Worm (Caenorhabditis elegans) whole organism, young adult: ENCODE results near the gene cah-1.
"Not testable (repeated sequence)": the region's sequence is repeated elsewhere in the genome, so short reads cannot be mapped to it uniquely, and the experiment has no call there.

ENCODE experiments used
- C06A6.2 ChIP-seq: fragments of 200-800 bp; sonication (Bioruptor generic); conservative IDR thresholded peaks from 2 replicates; pipeline ENCODE4 v1.3.6; 2022; ENCODE audit warnings: missing genetic modification characterization, missing compliant biosample characterization
- C17E4.6 ChIP-seq: fragments of 200-800 bp; sonication (Bioruptor generic); IDR thresholded peaks from 2 replicates; pipeline ENCODE4 v1.3.6; 2022; ENCODE audit warnings: missing genetic modification reagents, missing genetic modification characterization, missing compliant biosample characterization
- D2030.7 ChIP-seq: fragments of 200-800 bp; sonication (Bioruptor generic); IDR thresholded peaks from 2 replicates; pipeline ENCODE4 v1.3.6; 2022; ENCODE audit warnings: missing genetic modification reagents, missing genetic modification characterization, missing compliant biosample characterization
- F10E7.11 ChIP-seq: sonication (generic microtip); optimal IDR thresholded peaks from 2 replicates; lab custom pipeline; 2017; ENCODE audit warnings: mild to moderate bottlenecking, missing genetic modification characterization, moderate library complexity, missing compliant biosample characterization
- F33H1.4 ChIP-seq: fragments of 200-800 bp; sonication (Bioruptor generic); IDR thresholded peaks from 2 replicates; pipeline ENCODE4 v1.3.6; 2022; ENCODE audit warnings: missing genetic modification reagents, missing genetic modification characterization, missing compliant biosample characterization
- F57C9.4 ChIP-seq: sonication (generic microtip); optimal IDR thresholded peaks from 2 replicates; lab custom pipeline; 2017; ENCODE audit warnings: mild to moderate bottlenecking, missing genetic modification characterization, missing compliant biosample characterization
- T07F8.4 ChIP-seq: sonication (generic microtip); optimal IDR thresholded peaks from 2 replicates; lab custom pipeline; 2016; ENCODE audit warnings: mild to moderate bottlenecking, missing genetic modification characterization, moderate library complexity, missing compliant biosample characterization
- T26A5.8 ChIP-seq: sonication (generic microtip); optimal IDR thresholded peaks from 2 replicates; lab custom pipeline; 2016; ENCODE audit warnings: missing genetic modification characterization, missing compliant biosample characterization
- Y53F4B.3 ChIP-seq: fragments of 200-800 bp; sonication (Bioruptor generic); IDR thresholded peaks from 2 replicates; pipeline ENCODE4 v1.3.6; 2022; ENCODE audit warnings: missing genetic modification reagents, missing genetic modification characterization, missing compliant biosample characterization
- Y67H2A.10 ChIP-seq: fragments of 200-800 bp; sonication (Bioruptor generic); conservative IDR thresholded peaks from 2 replicates; pipeline ENCODE4 v1.3.6; 2022; ENCODE audit warnings: missing genetic modification reagents, missing genetic modification characterization, missing compliant biosample characterization
- ama-1 ChIP-seq, 3 experiments: fragments of 150-350 bp in 1 of 3; sonication (generic microtip) in 2 of 3; optimal IDR thresholded peaks; 2 replicates each; lab custom pipeline; 2014 to 2018; ENCODE audit warnings: missing biosample characterization in 2 of 3, missing genetic modification characterization in 2 of 3, missing genetic modification reagents in 2 of 3
- ceh-100 ChIP-seq: fragments of 200-800 bp; sonication (Bioruptor generic); IDR thresholded peaks from 2 replicates; pipeline ENCODE4 v1.3.6; 2022; ENCODE audit warnings: missing genetic modification reagents, missing genetic modification characterization, missing compliant biosample characterization
- ceh-79 ChIP-seq: sonication (generic microtip); optimal IDR thresholded peaks from 2 replicates; lab custom pipeline; 2017; ENCODE audit warnings: mild to moderate bottlenecking, missing genetic modification characterization, missing compliant biosample characterization
- dpl-1 ChIP-seq: fragments of 150-350 bp; optimal IDR thresholded peaks from 2 replicates; lab custom pipeline; 2014; ENCODE audit warnings: missing biosample characterization, missing genetic modification reagents, missing genetic modification characterization
- efl-1 ChIP-seq: fragments of 150-350 bp; optimal IDR thresholded peaks from 2 replicates; lab custom pipeline; 2014; ENCODE audit warnings: missing biosample characterization, missing genetic modification reagents, missing genetic modification characterization
- egl-44 ChIP-seq: fragments of 200-800 bp; sonication (Bioruptor generic); IDR thresholded peaks from 2 replicates; pipeline ENCODE4 v1.3.6; 2022; ENCODE audit warnings: missing genetic modification reagents, missing genetic modification characterization, missing compliant biosample characterization
- him-1 ChIP-seq: sonication (generic microtip); optimal IDR thresholded peaks from 2 replicates; lab custom pipeline; 2016; ENCODE audit warnings: missing genotype, missing genetic modification reagents, missing genetic modification characterization, missing compliant biosample characterization
- hmg-1.2 ChIP-seq: fragments of 200-800 bp; sonication (Bioruptor generic); IDR thresholded peaks from 2 replicates; pipeline ENCODE4 v1.3.6; 2022; ENCODE audit warnings: missing genetic modification reagents, missing genetic modification characterization, missing compliant biosample characterization
- hsf-1 ChIP-seq: fragments of 200-800 bp; sonication (Bioruptor generic); IDR thresholded peaks from 2 replicates; pipeline ENCODE4 v1.3.6; 2022; ENCODE audit warnings: missing genetic modification reagents, missing genetic modification characterization, missing compliant biosample characterization
- lin-26 ChIP-seq: fragments of 200-800 bp; sonication (Bioruptor generic); IDR thresholded peaks from 2 replicates; pipeline ENCODE4 v1.3.6; 2022; ENCODE audit warnings: missing genetic modification reagents, missing genetic modification characterization, missing compliant biosample characterization
- lin-35 ChIP-seq, 3 experiments: fragments of 150-350 bp in 2 of 3; sonication (generic microtip) in 1 of 3; optimal IDR thresholded peaks; 2 replicates each; lab custom pipeline; 2014 to 2018; ENCODE audit warnings: missing biosample characterization in 3 of 3, missing genetic modification characterization in 3 of 3, missing genetic modification reagents in 3 of 3
- lin-54 ChIP-seq: fragments of 200-800 bp; sonication (Bioruptor generic); optimal IDR thresholded peaks from 2 replicates; lab custom pipeline; 2018; ENCODE audit warnings: mild to moderate bottlenecking, missing genetic modification characterization, missing compliant biosample characterization
- lsl-1 ChIP-seq: fragments of 200-800 bp; sonication (Bioruptor generic); optimal IDR thresholded peaks from 2 replicates; lab custom pipeline; 2018; ENCODE audit warnings: mild to moderate bottlenecking, missing genetic modification characterization, moderate library complexity, missing compliant biosample characterization
- madf-3 ChIP-seq: fragments of 200-800 bp; sonication (Bioruptor generic); IDR thresholded peaks from 2 replicates; pipeline ENCODE4 v1.3.6; 2022; ENCODE audit warnings: missing genetic modification reagents, missing genetic modification characterization, missing compliant biosample characterization
- madf-6 ChIP-seq: fragments of 200-800 bp; sonication (Bioruptor generic); IDR thresholded peaks from 2 replicates; pipeline ENCODE4 v1.3.6; 2022; ENCODE audit warnings: missing genetic modification reagents, missing genetic modification characterization, missing compliant biosample characterization
- madf-8 ChIP-seq: fragments of 200-800 bp; sonication (Bioruptor generic); conservative IDR thresholded peaks from 2 replicates; pipeline ENCODE4 v1.3.6; 2022; ENCODE audit warnings: missing genetic modification reagents, missing genetic modification characterization, missing compliant biosample characterization
- nhr-120 ChIP-seq: fragments of 200-800 bp; sonication (Bioruptor generic); IDR thresholded peaks from 2 replicates; pipeline ENCODE4 v1.3.6; 2022; ENCODE audit warnings: missing genetic modification characterization, missing compliant biosample characterization
- nhr-179 ChIP-seq: sonication (generic microtip); optimal IDR thresholded peaks from 2 replicates; lab custom pipeline; 2016; ENCODE audit warnings: mild to moderate bottlenecking, missing genetic modification characterization, missing compliant biosample characterization
- pbrm-1 ChIP-seq: fragments of 200-800 bp; sonication (Bioruptor generic); IDR thresholded peaks from 2 replicates; pipeline ENCODE4 v1.3.6; 2022; ENCODE audit warnings: missing genetic modification reagents, missing genetic modification characterization, missing compliant biosample characterization
- pha-4 ChIP-seq: fragments of 150-350 bp; sonication (generic microtip); optimal IDR thresholded peaks from 2 replicates; lab custom pipeline; 2014; ENCODE audit warnings: missing biosample characterization, missing genetic modification reagents, missing genetic modification characterization
- rec-8 ChIP-seq, 2 experiments: sonication (generic microtip); optimal IDR thresholded peaks; 2 replicates each; lab custom pipeline; 2016; ENCODE audit warnings: mild to moderate bottlenecking in 2 of 2, missing genetic modification characterization in 2 of 2, missing genetic modification reagents in 2 of 2, missing genotype in 2 of 2, missing biosample characterization in 1 of 2, missing compliant biosample characterization in 1 of 2, moderate library complexity in 1 of 2
- repo-1 ChIP-seq: sonication (generic microtip); optimal IDR thresholded peaks from 2 replicates; lab custom pipeline; 2017; ENCODE audit warnings: mild to moderate bottlenecking, missing genetic modification characterization, missing compliant biosample characterization
- sdz-38 ChIP-seq: sonication (generic microtip); optimal IDR thresholded peaks from 2 replicates; lab custom pipeline; 2016; ENCODE audit warnings: missing genotype, missing genetic modification characterization, missing compliant biosample characterization
- snpc-1.3 ChIP-seq: sonication (generic microtip); optimal IDR thresholded peaks from 2 replicates; lab custom pipeline; 2017; ENCODE audit warnings: missing genetic modification characterization, mild to moderate bottlenecking, missing compliant biosample characterization, antibody characterized with exemption, moderate library complexity, missing genotype, missing genetic modification reagents; ENCODE audit not compliant: insufficient read depth
- snpc-4 ChIP-seq, 5 experiments: fragments of 150-350 bp in 1 of 5; sonication (generic microtip) in 4 of 5; optimal IDR thresholded peaks; 2 replicates each; lab custom pipeline; 2014 to 2018; ENCODE audit warnings: missing genetic modification characterization in 5 of 5, missing biosample characterization in 3 of 5, antibody characterized with exemption in 2 of 5, mild to moderate bottlenecking in 2 of 5, missing compliant biosample characterization in 2 of 5, missing genotype in 2 of 5, moderate library complexity in 2 of 5, missing genetic modification reagents in 1 of 5
- tlf-1 ChIP-seq: fragments of 200-800 bp; sonication (Bioruptor generic); optimal IDR thresholded peaks from 2 replicates; lab custom pipeline; 2018; ENCODE audit warnings: mild to moderate bottlenecking, missing genetic modification characterization, missing compliant biosample characterization
- unc-130 ChIP-seq: sonication (generic microtip); optimal IDR thresholded peaks from 2 replicates; lab custom pipeline; 2016; ENCODE audit warnings: missing genetic modification reagents, missing genetic modification characterization, missing compliant biosample characterization
- ztf-28 ChIP-seq: fragments of 200-800 bp; sonication (Bioruptor generic); IDR thresholded peaks from 2 replicates; pipeline ENCODE4 v1.3.6; 2022; ENCODE audit warnings: missing genetic modification reagents, missing genetic modification characterization, missing compliant biosample characterization
- ztf-6 ChIP-seq: fragments of 200-800 bp; sonication (Bioruptor generic); IDR thresholded peaks from 2 replicates; pipeline ENCODE4 v1.3.6; 2022; ENCODE audit warnings: missing genetic modification reagents, missing genetic modification characterization, missing compliant biosample characterization

Gene cah-1

ce11 chrIII:5068675-5069233, 16.7 kb downstream of the cah-1 start, which contains the start of the genes C45G9.11 and C45G9.2 (continued):
- peak; percentile 61 for TF ChIP-seq him-1 (tag; lab: Kevin White, UChicago)
- no peak for TF ChIP-seq sdz-38 (tag; lab: Kevin White, UChicago)
- no peak for TF ChIP-seq nhr-120 (GFP tag; lab: Robert Waterston, UW)
- peak; percentile 39 for TF ChIP-seq lsl-1 (GFP tag; lab: Kevin White, UChicago)
- TF ChIP-seq rec-8 (tag; optimal IDR thresholded peaks at IDR 0.05; lab: Kevin White, UChicago) = peak in 1 of 2 experiments; percentile 39
- no peak for TF ChIP-seq T26A5.8 (tag; lab: Kevin White, UChicago)
- no peak for TF ChIP-seq ceh-79 (tag; lab: Kevin White, UChicago)
- TF ChIP-seq ztf-6 = no peak
- TF ChIP-seq F10E7.11 = no peak
- TF ChIP-seq pbrm-1 = no peak; the same call in 1 of the 2 replicates
- TF ChIP-seq hmg-1.2 = no peak
- TF ChIP-seq ceh-100 (GFP tag; lab: Robert Waterston, UW) = peak; percentile 47; the same call in 1 of the 2 replicates
- no peak for TF ChIP-seq hsf-1 (GFP tag; lab: Robert Waterston, UW)
- TF ChIP-seq snpc-1.3 = no peak
- no peak for TF ChIP-seq pha-4 (tag; lab: Kevin White, UChicago)
- TF ChIP-seq madf-6 (GFP tag; lab: Robert Waterston, UW) = peak; percentile 73; the same call in 1 of the 2 replicates
- no peak; the same call in 1 of the 2 replicates for TF ChIP-seq C17E4.6 (GFP tag; lab: Robert Waterston, UW)
- peak; percentile 83 for TF ChIP-seq lin-54 (GFP tag; lab: Kevin White, UChicago)
- peak; percentile 73 for TF ChIP-seq unc-130 (GFP tag; lab: Kevin White, UChicago)
- TF ChIP-seq Y67H2A.10 (GFP tag; lab: Robert Waterston, UW) = peak; percentile 57; the same call in 1 of the 2 replicates
- TF ChIP-seq Y53F4B.3 (GFP tag; lab: Robert Waterston, UW) = no peak
- peak; percentile 81; the same call in 1 of the 2 replicates for TF ChIP-seq ztf-28 (GFP tag; lab: Robert Waterston, UW)
- TF ChIP-seq efl-1 (GFP tag; lab: Kevin White, UChicago) = peak; percentile 65
- TF ChIP-seq tlf-1 (GFP tag; lab: Kevin White, UChicago) = peak; percentile 13
- no peak for TF ChIP-seq T07F8.4 (tag; lab: Kevin White, UChicago)
- TF ChIP-seq lin-26 (GFP tag; lab: Robert Waterston, UW) = no peak
- peak; percentile 36 for TF ChIP-seq madf-8
- peak; percentile 65 for TF ChIP-seq F33H1.4 (GFP tag; lab: Robert Waterston, UW)
- no peak for TF ChIP-seq madf-3 (GFP tag; lab: Robert Waterston, UW)
- peak in 1 of 3 experiments; percentile 74 for TF ChIP-seq lin-35 (GFP tag; optimal IDR thresholded peaks at IDR 0.05; lab: Kevin White, UChicago)
- TF ChIP-seq D2030.7 = no peak
- no peak for TF ChIP-seq F57C9.4
- TF ChIP-seq ama-1 (optimal IDR thresholded peaks at IDR 0.05; lab: Kevin White, UChicago) = no peak
- TF ChIP-seq ama-1 (GFP tag; optimal IDR thresholded peaks at IDR 0.05; lab: Kevin White, UChicago) = no peak
- peak; percentile 58 for TF ChIP-seq dpl-1 (GFP tag; lab: Kevin White, UChicago)
- no peak for TF ChIP-seq snpc-4 (GFP tag; optimal IDR thresholded peaks at IDR 0.05; lab: Kevin White, UChicago)
- peak in 1 of 4 experiments; percentile 45 for TF ChIP-seq snpc-4 (tag; optimal IDR thresholded peaks at IDR 0.05; lab: Kevin White, UChicago)
- TF ChIP-seq repo-1 (tag; lab: Kevin White, UChicago) = no peak

- TF ChIP-seq C06A6.2; egl-44; nhr-179 (tag; lab: Kevin White, UChicago): not testable (repeated sequence)
- TF ChIP-seq, all 124 proteins: peak for 0; not testable (repeated sequence) for 124
Measured at ce11 chrIII:5062406-5062805, 23.0 kb downstream of the cah-1 start, which contains the start of gene C45G9.4. Gene C45G9.4 (plus strand): TSS chrIII:5062706.
